Worm (Caenorhabditis elegans) whole organism, young adult: ENCODE data around the gene H20J04.7.

Experiments used
- C06A6.2 ChIP-seq: fragments of 200-800 bp; sonication (Bioruptor generic); conservative IDR thresholded peaks from 2 replicates; pipeline ENCODE4 v1.3.6; 2022; ENCODE audit warnings: missing genetic modification characterization, missing compliant biosample characterization
- F23B12.7 ChIP-seq: sonication (generic microtip); optimal IDR thresholded peaks from 2 replicates; lab custom pipeline; 2017; ENCODE audit warnings: missing genetic modification characterization, mild to moderate bottlenecking, missing compliant biosample characterization, antibody characterized with exemption, moderate library complexity; ENCODE audit not compliant: insufficient read depth
- F37B4.10 ChIP-seq: fragments of 200-800 bp; sonication (Bioruptor generic); IDR thresholded peaks from 2 replicates; pipeline ENCODE4 v1.3.6; 2022; ENCODE audit warnings: missing genetic modification characterization, missing compliant biosample characterization
- F55B11.4 ChIP-seq: sonication (generic microtip); optimal IDR thresholded peaks from 2 replicates; lab custom pipeline; 2016; ENCODE audit warnings: missing compliant biosample characterization, missing genetic modification characterization, borderline replicate concordance; ENCODE audit not compliant: insufficient read depth
- Y79H2A.3 ChIP-seq: fragments of 200-800 bp; sonication (Bioruptor generic); conservative IDR thresholded peaks from 2 replicates; pipeline ENCODE4 v1.3.6; 2022; ENCODE audit warnings: missing genetic modification reagents, missing genetic modification characterization, missing compliant biosample characterization
- aptf-3 ChIP-seq: fragments of 200-800 bp; sonication (Bioruptor generic); IDR thresholded peaks from 2 replicates; pipeline ENCODE4 v1.3.6; 2022; ENCODE audit warnings: missing genetic modification characterization, missing compliant biosample characterization
- attf-5 ChIP-seq: fragments of 200-800 bp; sonication (Bioruptor generic); optimal IDR thresholded peaks from 2 replicates; lab custom pipeline; 2018; ENCODE audit warnings: mild to moderate bottlenecking, missing genetic modification characterization, missing compliant biosample characterization
- bed-1 ChIP-seq: fragments of 200-800 bp; sonication (Bioruptor generic); IDR thresholded peaks from 2 replicates; pipeline ENCODE4 v1.3.6; 2022; ENCODE audit warnings: missing genetic modification reagents, missing genetic modification characterization, missing compliant biosample characterization
- cebp-2 ChIP-seq: fragments of 200-800 bp; sonication (Bioruptor generic); IDR thresholded peaks from 2 replicates; pipeline ENCODE4 v1.3.6; 2022; ENCODE audit warnings: missing genetic modification characterization, missing compliant biosample characterization
- ceh-100 ChIP-seq: fragments of 200-800 bp; sonication (Bioruptor generic); IDR thresholded peaks from 2 replicates; pipeline ENCODE4 v1.3.6; 2022; ENCODE audit warnings: missing genetic modification reagents, missing genetic modification characterization, missing compliant biosample characterization
- ceh-27 ChIP-seq: fragments of 200-800 bp; sonication (Bioruptor generic); optimal IDR thresholded peaks from 2 replicates; lab custom pipeline; 2018; ENCODE audit warnings: mild to moderate bottlenecking, missing genetic modification characterization, moderate library complexity, missing compliant biosample characterization
- ceh-40 ChIP-seq: fragments of 200-800 bp; sonication (Bioruptor generic); IDR thresholded peaks from 2 replicates; pipeline ENCODE4 v1.3.6; 2022; ENCODE audit warnings: missing genetic modification characterization, missing compliant biosample characterization
- die-1 ChIP-seq: sonication (generic microtip); optimal IDR thresholded peaks from 2 replicates; lab custom pipeline; 2016; ENCODE audit warnings: missing genotype, mild to moderate bottlenecking, missing genetic modification characterization, missing compliant biosample characterization
- dpff-1 ChIP-seq: sonication (generic microtip); optimal IDR thresholded peaks from 2 replicates; lab custom pipeline; 2017; ENCODE audit warnings: mild to moderate bottlenecking, missing genetic modification characterization, missing compliant biosample characterization
- efl-1 ChIP-seq: fragments of 150-350 bp; optimal IDR thresholded peaks from 2 replicates; lab custom pipeline; 2014; ENCODE audit warnings: missing biosample characterization, missing genetic modification reagents, missing genetic modification characterization
- egl-18 ChIP-seq: fragments of 200-800 bp; sonication (Bioruptor generic); IDR thresholded peaks from 2 replicates; pipeline ENCODE4 v1.3.6; 2022; ENCODE audit warnings: missing genetic modification reagents, missing genetic modification characterization, missing compliant biosample characterization
- egl-44 ChIP-seq: fragments of 200-800 bp; sonication (Bioruptor generic); IDR thresholded peaks from 2 replicates; pipeline ENCODE4 v1.3.6; 2022; ENCODE audit warnings: missing genetic modification reagents, missing genetic modification characterization, missing compliant biosample characterization
- fkh-3 ChIP-seq: sonication (generic microtip); optimal IDR thresholded peaks from 2 replicates; lab custom pipeline; 2016; ENCODE audit warnings: mild to moderate bottlenecking, missing genetic modification characterization, missing compliant biosample characterization
- lin-26 ChIP-seq: fragments of 200-800 bp; sonication (Bioruptor generic); IDR thresholded peaks from 2 replicates; pipeline ENCODE4 v1.3.6; 2022; ENCODE audit warnings: missing genetic modification reagents, missing genetic modification characterization, missing compliant biosample characterization
- lir-1 ChIP-seq: fragments of 200-800 bp; sonication (Bioruptor generic); conservative IDR thresholded peaks from 2 replicates; pipeline ENCODE4 v1.3.6; 2022; ENCODE audit warnings: missing genetic modification reagents, missing genetic modification characterization, missing compliant biosample characterization
- lsl-1 ChIP-seq: fragments of 200-800 bp; sonication (Bioruptor generic); optimal IDR thresholded peaks from 2 replicates; lab custom pipeline; 2018; ENCODE audit warnings: mild to moderate bottlenecking, missing genetic modification characterization, moderate library complexity, missing compliant biosample characterization
- madf-6 ChIP-seq: fragments of 200-800 bp; sonication (Bioruptor generic); IDR thresholded peaks from 2 replicates; pipeline ENCODE4 v1.3.6; 2022; ENCODE audit warnings: missing genetic modification reagents, missing genetic modification characterization, missing compliant biosample characterization
- mes-4 ChIP-seq: sonication (generic microtip); optimal IDR thresholded peaks from 2 replicates; lab custom pipeline; 2016; ENCODE audit warnings: missing genotype, missing genetic modification characterization, missing compliant biosample characterization
- nfya-1 ChIP-seq: sonication (generic microtip); optimal IDR thresholded peaks from 2 replicates; lab custom pipeline; 2017; ENCODE audit warnings: antibody characterized with exemption, missing compliant biosample characterization, missing genetic modification characterization, borderline replicate concordance; ENCODE audit not compliant: insufficient read depth
- pbrm-1 ChIP-seq: fragments of 200-800 bp; sonication (Bioruptor generic); IDR thresholded peaks from 2 replicates; pipeline ENCODE4 v1.3.6; 2022; ENCODE audit warnings: missing genetic modification reagents, missing genetic modification characterization, missing compliant biosample characterization
- rpc-1 ChIP-seq, 2 experiments: fragments of 150-350 bp in 1 of 2; sonication (generic microtip) in 1 of 2; optimal IDR thresholded peaks; 2 replicates each; lab custom pipeline; 2014 to 2018; ENCODE audit warnings: missing biosample characterization in 1 of 2, missing genetic modification characterization in 1 of 2, missing genetic modification reagents in 1 of 2, missing genotype in 1 of 2
- somi-1 ChIP-seq: fragments of 200-800 bp; sonication (Bioruptor generic); optimal IDR thresholded peaks from 2 replicates; lab custom pipeline; 2018; ENCODE audit warnings: mild to moderate bottlenecking, missing genetic modification characterization, missing compliant biosample characterization
- unc-130 ChIP-seq: sonication (generic microtip); optimal IDR thresholded peaks from 2 replicates; lab custom pipeline; 2016; ENCODE audit warnings: missing genetic modification reagents, missing genetic modification characterization, missing compliant biosample characterization
- zfh-2 ChIP-seq: fragments of 200-800 bp; sonication (Bioruptor generic); conservative IDR thresholded peaks from 2 replicates; pipeline ENCODE4 v1.3.6; 2022; ENCODE audit warnings: missing genetic modification reagents, missing genetic modification characterization, missing compliant biosample characterization
- zim-3 ChIP-seq: sonication (generic microtip); optimal IDR thresholded peaks from 2 replicates; lab custom pipeline; 2017; ENCODE audit warnings: mild to moderate bottlenecking, missing genetic modification characterization, moderate library complexity, missing compliant biosample characterization
- ztf-18 ChIP-seq: sonication (generic microtip); optimal IDR thresholded peaks from 2 replicates; lab custom pipeline; 2016; ENCODE audit warnings: missing genotype, mild to moderate bottlenecking, missing genetic modification characterization, missing compliant biosample characterization
- ztf-22 ChIP-seq: fragments of 200-800 bp; sonication (Bioruptor generic); optimal IDR thresholded peaks from 2 replicates; lab custom pipeline; 2018; ENCODE audit warnings: mild to moderate bottlenecking, missing genetic modification characterization, moderate library complexity, missing compliant biosample characterization
- ztf-25 ChIP-seq: fragments of 200-800 bp; sonication (Bioruptor generic); IDR thresholded peaks from 2 replicates; pipeline ENCODE4 v1.3.6; 2022; ENCODE audit warnings: missing genetic modification reagents, missing genetic modification characterization, missing compliant biosample characterization
- ztf-26 ChIP-seq: sonication (generic microtip); optimal IDR thresholded peaks from 2 replicates; lab custom pipeline; 2017; ENCODE audit warnings: missing genetic modification characterization, missing compliant biosample characterization
- ztf-3 ChIP-seq: fragments of 200-800 bp; sonication (Bioruptor generic); optimal IDR thresholded peaks from 2 replicates; lab custom pipeline; 2018; ENCODE audit warnings: mild to moderate bottlenecking, missing genetic modification characterization, missing compliant biosample characterization
- ztf-6 ChIP-seq: fragments of 200-800 bp; sonication (Bioruptor generic); IDR thresholded peaks from 2 replicates; pipeline ENCODE4 v1.3.6; 2022; ENCODE audit warnings: missing genetic modification reagents, missing genetic modification characterization, missing compliant biosample characterization

The H20J04.7 gene

DNA sequence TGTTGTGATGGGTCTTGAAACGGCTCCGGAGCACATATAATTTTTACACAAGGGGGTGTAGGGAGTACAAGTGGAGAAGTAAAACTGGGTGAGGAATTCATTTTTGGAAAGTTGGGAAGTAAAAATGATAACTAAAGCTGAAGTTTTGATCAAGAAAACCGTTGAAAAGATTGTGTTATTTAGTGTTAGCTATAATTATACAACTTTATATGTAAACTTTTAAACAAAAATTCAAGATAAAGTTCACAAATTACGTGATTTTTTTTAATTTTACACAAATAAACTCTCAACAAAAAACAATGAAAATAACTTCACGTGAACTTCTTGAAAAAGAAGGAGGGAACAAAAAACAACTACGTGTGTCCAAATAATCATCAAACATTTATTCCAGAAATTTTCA is at the start of gene H20J04.7, which contains the start of gene H20J04.1:
H20J04.7 (minus strand) TSS at position 101 of the 400 bp plus-strand sequence.
H20J04.1 (plus strand) TSS at position 397 of the 400 bp plus-strand sequence.
- TF ChIP-seq ztf-25 (GFP tag; lab: Robert Waterston, UW) (no peak), ztf-3 (no peak), ztf-22 (GFP tag; lab: Kevin White, UChicago) (no peak), Y79H2A.3 (GFP tag; lab: Robert Waterston, UW) (no peak)

DNA sequence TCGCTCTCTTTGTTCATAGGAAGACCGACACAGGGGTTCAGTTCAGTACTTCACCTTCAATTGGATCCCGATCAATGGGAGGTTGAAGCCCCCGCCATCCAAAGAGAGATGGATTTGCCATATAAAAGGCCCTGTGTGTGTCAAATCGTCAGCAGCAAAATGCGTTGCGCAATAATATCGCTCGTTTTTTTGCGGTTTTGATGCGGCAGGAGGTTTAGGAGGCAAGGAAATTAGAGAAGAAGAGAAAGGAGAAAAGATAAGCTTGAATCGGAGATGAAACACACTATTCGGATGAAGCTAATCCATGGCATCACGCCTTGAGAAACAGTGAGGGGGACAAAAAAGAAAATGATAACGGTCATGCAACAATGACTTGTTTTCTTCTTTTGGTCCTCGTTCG is 39.3 kb upstream of the H20J04.7 start:
- TF ChIP-seq somi-1 (no peak), ztf-25 (GFP tag; lab: Robert Waterston, UW) (no peak)

DNA sequence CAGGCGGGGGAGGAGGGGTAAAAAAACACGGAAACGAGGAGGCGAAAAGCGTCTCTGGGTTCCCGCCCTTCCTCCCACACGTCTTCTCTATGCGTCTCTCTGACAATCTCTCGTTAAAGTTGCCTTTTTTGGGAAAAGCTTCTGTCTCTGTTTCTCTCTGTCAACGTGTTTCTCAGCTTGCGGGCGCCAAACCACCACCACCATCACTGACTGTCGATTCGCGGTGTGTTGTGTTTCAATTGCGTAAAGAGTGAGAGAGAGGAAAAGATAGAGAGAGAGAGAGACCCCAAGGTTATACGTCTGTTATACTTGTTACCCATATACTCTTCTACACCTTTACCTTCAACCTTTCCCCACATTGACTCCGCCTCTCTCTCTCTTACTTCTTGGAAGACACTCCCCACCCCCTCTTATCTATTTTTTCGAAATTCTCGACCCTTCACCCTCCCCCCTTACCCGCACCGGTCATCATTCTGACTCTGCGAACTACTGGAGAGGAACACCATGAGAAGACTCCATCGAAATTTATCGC is 37.5 kb upstream of the H20J04.7 start, which contains the start of gene mlt-7:
mlt-7 (plus strand) TSS at position 482 of the 532 bp plus-strand sequence.
- no peak for TF ChIP-seq lsl-1 (GFP tag; lab: Kevin White, UChicago)
- TF ChIP-seq ztf-6 (GFP tag; lab: Robert Waterston, UW): no peak
- TF ChIP-seq lin-26 (GFP tag; lab: Robert Waterston, UW): 0 out of 2 replicates have a peak, but pooled peaks have one; percentile 38
- TF ChIP-seq, all 124 proteins: peak for 1

DNA sequence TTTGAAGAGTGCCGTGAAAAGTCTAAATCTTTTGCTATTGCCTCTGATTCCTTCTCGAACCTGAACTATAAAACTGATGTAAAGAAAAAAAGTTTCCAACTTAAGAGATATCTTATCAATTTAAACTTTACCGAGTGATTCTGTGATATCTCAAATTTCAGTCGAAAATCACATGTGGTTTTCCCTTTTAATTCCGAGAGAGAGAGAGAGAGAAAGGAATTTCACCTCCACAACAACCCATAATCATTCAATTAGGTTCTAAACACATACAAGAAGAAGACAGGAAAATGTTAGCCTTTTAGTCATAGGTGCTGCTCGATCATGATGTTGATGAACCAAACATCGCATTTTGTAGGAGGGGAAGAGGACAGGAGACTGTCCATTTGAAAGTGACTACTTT is 36.0 kb upstream of the H20J04.7 start:
- no peak for TF ChIP-seq pbrm-1
- no peak for TF ChIP-seq egl-44 (GFP tag; lab: Robert Waterston, UW)
- no peak for TF ChIP-seq madf-6 (GFP tag; lab: Robert Waterston, UW)
- no peak for TF ChIP-seq ceh-100 (GFP tag; lab: Robert Waterston, UW)
- no peak for TF ChIP-seq C06A6.2 (GFP tag; lab: Robert Waterston, UW)
- no peak for TF ChIP-seq attf-5
- no peak for TF ChIP-seq aptf-3 (GFP tag; lab: Robert Waterston, UW)
- no peak for TF ChIP-seq efl-1 (GFP tag; lab: Kevin White, UChicago)
- no peak for TF ChIP-seq mes-4 (tag; lab: Kevin White, UChicago)
- TF ChIP-seq ztf-18 (tag; lab: Kevin White, UChicago): no peak
- TF ChIP-seq fkh-3 (tag; lab: Kevin White, UChicago): no peak
- no peak for TF ChIP-seq lir-1 (GFP tag; lab: Robert Waterston, UW)
- TF ChIP-seq bed-1: no peak

DNA sequence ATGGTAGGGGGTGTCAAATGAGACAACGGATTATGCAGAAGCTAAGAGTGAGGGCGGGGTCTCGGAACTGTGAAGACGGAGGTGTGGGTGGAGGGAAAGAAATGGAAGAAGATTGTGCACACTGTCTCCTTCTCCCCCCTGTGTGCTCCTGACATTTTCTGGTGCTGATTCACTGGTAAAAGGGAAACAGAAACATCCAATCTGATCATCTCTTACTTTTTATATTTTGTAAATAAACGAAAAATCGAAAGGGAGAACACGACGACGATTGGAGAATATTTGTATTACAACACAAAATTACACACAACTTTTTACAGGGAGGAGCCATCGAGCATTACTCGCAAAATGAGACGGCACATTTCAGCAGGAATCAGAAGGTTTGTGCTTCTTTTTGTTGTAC is 28.2 kb upstream of the H20J04.7 start, which contains the start of gene fkh-6:
fkh-6 (minus strand) TSS at position 101 of the 400 bp plus-strand sequence.
- no peak for TF ChIP-seq F23B12.7 (tag; lab: Kevin White, UChicago)
- no peak for TF ChIP-seq nfya-1 (tag; lab: Kevin White, UChicago)
- TF ChIP-seq zfh-2 (GFP tag; lab: Robert Waterston, UW): peak; percentile 66

DNA sequence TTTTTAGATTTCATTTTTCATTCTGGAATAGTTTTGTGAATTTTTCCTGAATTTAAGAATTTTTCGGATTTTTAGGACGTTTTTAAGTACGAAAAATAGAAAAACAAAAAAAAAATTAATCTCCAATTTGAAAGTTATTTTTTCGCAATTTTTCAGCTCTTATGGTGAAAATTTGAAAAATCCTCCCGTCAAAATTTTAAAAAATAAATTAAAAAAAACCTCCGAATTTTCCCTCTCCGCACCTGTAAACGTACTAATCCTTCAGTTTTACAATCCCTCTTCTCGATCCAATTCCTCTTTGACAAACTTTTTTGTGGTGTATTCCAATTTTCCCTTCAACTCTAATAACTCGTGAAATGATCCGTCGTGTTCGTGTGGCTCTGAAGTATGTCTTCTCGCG is 23.1 kb upstream of the H20J04.7 start, which contains the start of gene B0286.1:
B0286.1 (plus strand) TSS at position 301 of the 400 bp plus-strand sequence.
- TF ChIP-seq unc-130: no peak
- TF ChIP-seq somi-1: no peak
- TF ChIP-seq F37B4.10 (GFP tag; lab: Robert Waterston, UW): no peak
- TF ChIP-seq dpff-1: no peak
- TF ChIP-seq die-1 (tag; lab: Kevin White, UChicago): no peak
- TF ChIP-seq cebp-2 (GFP tag; lab: Robert Waterston, UW): no peak
- TF ChIP-seq F55B11.4: no peak
- TF ChIP-seq egl-18 (GFP tag; lab: Robert Waterston, UW): no peak
- no peak for TF ChIP-seq ztf-26
- TF ChIP-seq rpc-1 (optimal IDR thresholded peaks at IDR 0.05; lab: Kevin White, UChicago): no peak
- TF ChIP-seq rpc-1 (tag; optimal IDR thresholded peaks at IDR 0.05; lab: Kevin White, UChicago): no peak
- no peak for TF ChIP-seq ceh-40 (GFP tag; lab: Robert Waterston, UW)
- no peak for TF ChIP-seq ceh-27 (GFP tag; lab: Kevin White, UChicago)
- no peak for TF ChIP-seq zim-3
